Fruit fly (Drosophila melanogaster): ENCODE measurements around the gene CG10853.

CG10853 gene

DNA sequence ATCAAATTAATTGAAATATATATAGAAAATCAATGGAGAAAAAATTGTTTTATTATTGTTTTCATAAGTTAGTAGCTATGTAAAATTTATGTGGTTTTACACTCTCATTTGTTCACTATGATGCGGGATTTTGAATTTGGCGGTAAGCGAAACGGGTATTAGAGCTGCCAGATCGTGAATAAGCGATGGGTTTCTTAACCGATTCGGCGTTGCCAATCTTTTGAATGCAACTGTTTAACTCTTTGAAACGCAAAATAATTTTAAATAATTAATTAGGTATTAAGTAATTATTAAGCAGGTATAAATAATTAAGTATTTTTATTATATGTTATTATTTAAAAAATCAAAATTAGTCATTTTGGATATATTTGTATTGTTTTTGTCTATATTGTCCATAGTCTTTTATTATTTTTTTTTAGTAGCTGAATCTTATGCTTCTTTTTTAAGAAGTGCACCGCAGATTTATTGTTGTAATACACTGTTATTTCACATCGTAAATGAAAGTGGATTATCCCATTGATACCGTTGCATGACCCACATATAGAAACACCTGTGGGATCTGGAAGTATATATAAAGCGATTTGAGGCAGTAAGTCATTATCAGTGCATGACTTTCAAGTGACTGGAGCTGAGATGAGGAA, at the start of gene CG10853:
TSS of gene CG10853 (plus strand) at position 591 of the 641 bp plus-strand sequence.
- TF ChIP-seq CG8478 (optimal IDR thresholded peaks at IDR 0.05) (no peak), Dll (optimal IDR thresholded peaks at IDR 0.05) (no peak), EcR (GFP tag; optimal IDR thresholded peaks at IDR 0.05) (no peak), usp (GFP tag; optimal IDR thresholded peaks at IDR 0.05) (no peak), pan (optimal IDR thresholded peaks at IDR 0.05) (no peak), psq (optimal IDR thresholded peaks at IDR 0.05) (no peak)

DNA sequence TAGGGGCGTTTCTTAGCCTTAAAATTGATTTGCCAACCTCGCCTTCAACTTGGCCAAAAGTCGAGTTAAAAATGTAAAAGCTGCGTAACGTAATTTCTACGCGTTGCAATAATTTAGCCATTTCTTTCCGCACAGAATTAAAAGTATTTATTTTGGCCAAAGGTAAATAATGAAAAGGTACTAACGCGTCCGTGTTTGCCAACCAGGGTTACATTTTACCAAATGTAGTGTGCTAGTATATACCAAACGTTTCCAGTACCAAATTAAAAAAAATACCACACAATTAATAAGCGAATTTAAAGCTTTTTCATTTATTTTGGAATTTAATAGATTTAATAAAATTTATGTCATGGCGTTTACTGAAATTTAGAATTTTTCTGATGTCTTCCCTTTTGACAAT, 48.7 kb upstream of the CG10853 start, which contains the start of gene Ccz1:
TSS of gene Ccz1 (minus strand) at position 179 of the 400 bp plus-strand sequence.
- no peak for TF ChIP-seq usp (GFP tag; optimal IDR thresholded peaks at IDR 0.05)
- no peak for TF ChIP-seq Dll (optimal IDR thresholded peaks at IDR 0.05)
- no peak for TF ChIP-seq EcR (GFP tag; optimal IDR thresholded peaks at IDR 0.05)
- no peak for TF ChIP-seq pan (optimal IDR thresholded peaks at IDR 0.05)
- no peak for TF ChIP-seq psq (optimal IDR thresholded peaks at IDR 0.05)
- no peak for TF ChIP-seq CG8478 (optimal IDR thresholded peaks at IDR 0.05)

DNA sequence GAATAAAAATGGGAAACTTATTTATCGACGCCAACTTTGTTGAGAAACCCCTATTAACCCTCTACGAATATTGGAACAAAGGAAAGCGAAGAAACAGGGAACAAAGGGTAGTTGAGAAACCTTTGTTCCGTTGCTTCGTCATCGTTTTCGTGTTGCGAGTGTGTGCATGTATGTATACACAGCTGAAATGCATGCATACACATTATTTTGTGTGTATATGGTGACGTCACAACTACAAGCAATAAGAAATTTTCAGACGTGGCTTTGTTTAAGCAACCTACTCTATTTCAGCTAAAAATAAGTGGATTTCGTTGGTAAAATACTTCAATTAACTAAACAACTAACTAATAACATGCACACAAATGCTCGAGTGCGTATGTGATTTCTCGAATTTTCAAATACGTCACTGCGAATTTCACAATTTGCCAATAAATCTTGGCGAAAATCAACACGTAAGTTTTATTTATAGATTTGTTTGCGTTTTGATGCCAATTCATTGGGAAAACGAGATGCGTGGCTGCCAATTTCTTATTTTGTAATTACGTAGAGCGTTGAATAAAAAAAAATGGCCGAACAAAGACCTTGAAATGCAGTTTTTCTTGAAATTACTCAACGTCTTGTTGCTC, 45.7 kb upstream of the CG10853 start:
- TF ChIP-seq CG8478 (optimal IDR thresholded peaks at IDR 0.05) = no peak
- TF ChIP-seq EcR (GFP tag; optimal IDR thresholded peaks at IDR 0.05) = no peak
- no peak for TF ChIP-seq usp (GFP tag; optimal IDR thresholded peaks at IDR 0.05)
- TF ChIP-seq pan (optimal IDR thresholded peaks at IDR 0.05) = no peak
- no peak for TF ChIP-seq Dll (optimal IDR thresholded peaks at IDR 0.05)
- no peak for TF ChIP-seq psq (optimal IDR thresholded peaks at IDR 0.05)

DNA sequence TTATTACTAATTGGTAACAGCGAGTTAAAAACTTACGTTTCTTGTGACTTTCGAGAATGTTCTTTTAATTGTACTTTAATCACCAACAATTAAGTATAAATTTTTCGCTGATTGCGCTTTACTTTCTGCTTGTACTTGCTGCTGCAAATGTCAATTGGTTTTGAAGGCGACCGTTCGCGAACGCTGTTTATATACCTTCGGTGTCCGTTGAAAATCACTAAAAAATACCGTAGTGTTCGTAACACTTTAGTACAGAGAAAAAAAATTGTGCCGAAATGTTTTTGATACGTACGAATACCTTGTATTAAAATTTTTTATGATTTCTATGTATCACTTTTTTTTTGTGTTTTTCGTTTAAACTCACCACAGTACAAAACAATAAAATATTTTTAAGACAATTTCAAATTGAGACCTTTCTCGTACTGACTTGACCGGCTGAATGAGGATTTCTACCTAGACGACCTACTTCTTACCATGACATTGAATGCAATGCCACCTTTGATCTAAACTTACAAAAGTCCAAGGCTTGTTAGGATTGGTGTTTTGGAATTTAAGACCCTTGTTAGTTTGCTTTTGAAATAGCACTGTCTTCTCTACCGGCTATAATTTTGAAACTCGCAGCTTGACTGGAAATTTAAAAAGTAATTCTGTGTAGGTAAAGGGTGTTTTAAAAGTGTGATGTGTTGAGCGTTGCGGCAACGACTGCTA, 45.0 kb upstream of the CG10853 start, which contains the start of gene Ubi-p63E:
TSS of gene Ubi-p63E (minus strand) at position 694 of the 708 bp plus-strand sequence.
- TF ChIP-seq pan (optimal IDR thresholded peaks at IDR 0.05) (no peak), psq (optimal IDR thresholded peaks at IDR 0.05) (no peak), Dll (optimal IDR thresholded peaks at IDR 0.05) (no peak), CG8478 (optimal IDR thresholded peaks at IDR 0.05) (no peak), usp (GFP tag; optimal IDR thresholded peaks at IDR 0.05) (no peak), EcR (GFP tag; optimal IDR thresholded peaks at IDR 0.05) (no peak)

DNA sequence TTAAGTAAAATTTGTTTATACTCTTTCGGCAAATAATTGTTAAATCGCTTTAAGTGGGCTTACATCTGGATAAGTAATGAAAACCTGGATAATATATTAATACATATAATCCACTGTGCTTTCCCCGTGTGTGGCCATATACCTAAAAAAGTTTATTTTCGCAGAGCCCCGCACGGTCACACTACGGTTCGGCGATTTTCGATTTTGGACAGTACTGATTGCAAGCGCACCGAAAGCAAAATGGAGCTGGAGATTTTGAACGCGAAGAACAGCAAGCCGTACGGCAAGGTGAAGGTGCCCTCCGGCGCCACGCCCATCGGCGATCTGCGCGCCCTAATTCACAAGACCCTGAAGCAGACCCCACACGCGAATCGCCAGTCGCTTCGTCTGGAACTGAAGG, 44.4 kb upstream of the CG10853 start, which contains the start of gene Sc2:
TSS of gene Sc2 (plus strand) at position 192 of the 400 bp plus-strand sequence.
- no peak for TF ChIP-seq psq (optimal IDR thresholded peaks at IDR 0.05)
- no peak for TF ChIP-seq Dll (optimal IDR thresholded peaks at IDR 0.05)
- TF ChIP-seq EcR (GFP tag; optimal IDR thresholded peaks at IDR 0.05) = no peak
- TF ChIP-seq usp (GFP tag; optimal IDR thresholded peaks at IDR 0.05) = no peak
- TF ChIP-seq CG8478 (optimal IDR thresholded peaks at IDR 0.05) = no peak
- TF ChIP-seq pan (optimal IDR thresholded peaks at IDR 0.05) = no peak

DNA sequence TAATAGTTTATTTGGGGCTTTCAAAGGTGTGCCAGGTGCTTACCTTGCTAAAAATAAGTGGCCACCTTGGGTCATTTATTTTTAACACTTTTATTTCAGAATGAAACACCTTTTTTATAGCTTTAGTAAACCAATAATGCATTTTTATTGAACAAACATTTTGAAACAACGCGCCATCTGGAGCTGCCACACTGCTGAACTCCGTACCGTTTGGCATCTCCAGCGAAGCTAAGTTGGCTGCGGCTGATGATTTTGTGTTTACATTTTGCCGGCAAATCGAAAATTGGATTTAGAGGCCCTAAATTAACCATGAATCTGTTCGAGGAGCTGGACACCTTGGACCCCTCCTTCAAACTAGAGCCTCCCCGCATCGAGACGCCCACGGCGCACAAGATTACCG, 42.6 kb upstream of the CG10853 start, which contains the start of gene ida:
TSS of gene ida (plus strand) at position 234 of the 400 bp plus-strand sequence.
- TF ChIP-seq pan (optimal IDR thresholded peaks at IDR 0.05) (no peak), CG8478 (optimal IDR thresholded peaks at IDR 0.05) (no peak), usp (GFP tag; optimal IDR thresholded peaks at IDR 0.05) (no peak), psq (optimal IDR thresholded peaks at IDR 0.05) (no peak)

DNA sequence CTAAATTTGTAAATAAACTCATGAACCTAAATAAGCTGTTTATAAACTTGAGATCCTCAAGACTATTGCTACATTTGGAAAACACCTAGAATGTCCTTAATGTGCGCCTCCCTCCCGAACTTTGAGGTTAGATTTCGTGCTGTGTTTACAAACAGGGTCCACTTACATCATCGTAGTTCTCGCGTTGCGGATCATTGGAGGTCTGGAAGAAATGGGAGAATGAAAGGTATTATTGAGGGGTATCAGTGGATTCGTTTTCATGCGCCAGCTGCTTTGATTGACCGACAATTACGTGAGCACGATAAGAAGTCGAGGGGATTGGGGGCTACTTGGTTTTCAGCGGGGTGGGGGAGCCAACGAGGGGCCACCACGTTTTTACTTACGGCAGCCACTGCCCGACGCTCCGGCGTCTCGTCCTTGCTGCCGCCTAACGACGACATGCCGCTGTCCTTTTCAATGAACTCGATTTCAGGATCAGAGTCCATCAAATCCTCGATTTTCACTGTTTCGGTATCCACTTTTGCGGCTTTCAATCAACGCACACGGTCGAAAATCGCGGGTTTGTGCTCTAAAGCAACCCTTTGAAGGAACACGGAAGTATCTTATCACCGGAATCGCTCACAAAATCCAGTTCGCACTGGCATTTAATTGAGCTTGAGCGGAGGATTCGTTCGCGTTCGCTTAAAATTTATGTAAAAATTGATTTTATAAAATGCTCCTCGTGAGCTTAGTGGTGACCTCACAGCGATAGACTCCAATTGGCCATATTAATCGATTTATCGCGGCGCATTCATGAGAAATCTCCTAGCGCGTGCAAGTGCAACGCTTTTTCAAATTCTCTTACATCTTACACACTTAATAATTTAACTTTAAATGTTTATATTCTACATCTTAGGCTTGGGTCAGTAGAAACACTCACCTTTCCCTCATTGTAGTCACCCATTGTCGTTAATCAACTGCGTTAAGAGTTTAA, 38.6 kb upstream of the CG10853 start:
- TF ChIP-seq EcR (GFP tag; optimal IDR thresholded peaks at IDR 0.05) (peak in 1 of 2 experiments; percentile 25), usp (GFP tag; optimal IDR thresholded peaks at IDR 0.05) (no peak)

DNA sequence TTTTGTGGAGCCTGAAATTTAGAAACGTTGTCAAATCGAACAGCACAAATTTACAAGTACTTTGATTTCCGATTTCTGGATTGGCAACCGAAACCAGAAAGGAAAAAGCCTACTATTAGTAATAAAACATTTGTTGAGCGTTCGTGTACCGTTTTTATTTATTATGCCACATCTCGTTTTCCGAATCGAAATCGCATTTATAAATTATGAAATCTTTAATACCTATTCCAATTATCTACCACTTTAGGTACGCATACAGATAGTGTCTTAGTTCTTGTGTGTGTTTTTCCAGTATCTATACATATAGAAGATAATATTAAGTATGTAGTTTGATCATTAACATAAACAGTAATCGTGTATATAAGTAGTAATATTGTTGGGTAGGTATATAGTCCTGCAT, 37.9 kb upstream of the CG10853 start, which contains the start of gene mge:
TSS of gene mge (minus strand) at position 101 of the 400 bp plus-strand sequence.
- TF ChIP-seq Dll (optimal IDR thresholded peaks at IDR 0.05) = no peak

DNA sequence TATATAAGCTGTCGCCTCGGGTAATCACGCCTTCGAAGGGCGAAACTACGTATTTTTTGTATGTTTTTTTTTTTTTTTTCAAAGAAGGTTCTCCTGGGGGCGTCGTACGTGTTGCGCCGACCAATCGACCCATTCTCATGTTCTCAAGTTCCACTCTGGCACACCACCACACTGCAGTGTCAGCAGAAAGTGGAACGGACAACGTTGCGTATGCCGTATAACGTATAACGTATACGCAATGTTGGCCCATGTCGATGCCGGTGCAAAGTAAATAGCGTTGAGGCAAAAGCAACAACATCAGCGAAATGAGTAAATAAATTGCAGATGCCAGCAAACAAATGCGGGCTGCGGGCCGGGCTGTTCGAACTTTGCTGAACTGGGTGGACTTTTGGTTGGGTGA, 35.6 kb upstream of the CG10853 start:
- TF ChIP-seq usp (GFP tag; optimal IDR thresholded peaks at IDR 0.05) (no peak), EcR (GFP tag; optimal IDR thresholded peaks at IDR 0.05) (no peak), psq (optimal IDR thresholded peaks at IDR 0.05) (no peak), Dll (optimal IDR thresholded peaks at IDR 0.05) (no peak), CG8478 (optimal IDR thresholded peaks at IDR 0.05) (no peak)

DNA sequence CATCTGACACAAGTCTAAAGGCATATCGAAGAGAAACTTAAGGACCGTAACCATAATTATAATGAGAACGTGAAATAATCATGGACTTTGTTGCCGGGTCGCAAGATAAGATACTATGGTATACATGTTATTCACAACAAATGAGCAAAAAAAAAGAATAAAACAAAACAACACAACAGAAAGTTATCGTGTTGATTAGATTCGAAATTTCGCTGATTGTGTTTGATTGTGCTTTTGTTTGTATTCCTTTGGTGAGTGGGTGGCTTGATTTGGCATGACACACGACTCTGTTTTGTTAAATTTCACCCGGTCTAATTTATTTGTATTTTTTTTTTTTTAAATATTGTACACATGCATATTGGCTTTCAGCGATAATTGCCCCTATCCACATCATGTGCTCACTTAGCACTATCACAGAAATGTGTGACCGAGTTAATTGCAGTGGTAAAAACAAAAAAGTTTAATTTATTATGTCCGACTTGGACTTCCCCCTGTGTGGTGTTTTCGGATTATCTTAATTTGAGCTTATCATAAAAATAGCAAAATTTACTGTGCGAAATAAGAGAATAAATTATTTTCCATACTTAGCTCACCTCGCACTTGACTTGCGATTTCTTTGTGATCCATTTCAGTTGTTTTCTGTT, 23.9 kb upstream of the CG10853 start:
- TF ChIP-seq usp (GFP tag; optimal IDR thresholded peaks at IDR 0.05) (no peak), CG8478 (optimal IDR thresholded peaks at IDR 0.05) (no peak), EcR (GFP tag; optimal IDR thresholded peaks at IDR 0.05) (no peak), psq (optimal IDR thresholded peaks at IDR 0.05) (no peak), Dll (optimal IDR thresholded peaks at IDR 0.05) (no peak), pan (optimal IDR thresholded peaks at IDR 0.05) (no peak)

DNA sequence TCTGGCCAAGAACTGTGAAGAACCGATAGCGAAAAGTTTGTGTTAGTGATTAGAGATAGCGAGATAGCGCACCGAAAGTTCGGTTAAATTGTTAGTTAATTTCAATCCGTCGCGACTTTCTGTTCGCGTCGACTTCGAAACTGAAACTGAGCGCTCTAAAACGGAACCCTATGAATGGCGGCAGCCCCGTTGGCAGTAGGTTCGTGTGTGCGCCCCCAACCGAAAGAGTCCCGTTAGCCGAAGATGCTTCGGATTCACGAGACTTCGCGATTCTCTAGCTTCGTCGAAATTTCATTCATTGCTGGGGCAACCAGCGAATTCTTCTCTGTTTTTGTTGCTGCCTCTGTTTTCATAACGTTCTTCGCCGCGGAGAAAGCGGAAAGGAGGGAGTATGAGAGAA, 22.2 kb upstream of the CG10853 start:
- TF ChIP-seq usp (GFP tag; optimal IDR thresholded peaks at IDR 0.05) (no peak), psq (optimal IDR thresholded peaks at IDR 0.05) (no peak), pan (optimal IDR thresholded peaks at IDR 0.05) (no peak), Dll (optimal IDR thresholded peaks at IDR 0.05) (no peak), EcR (GFP tag; optimal IDR thresholded peaks at IDR 0.05) (no peak), CG8478 (optimal IDR thresholded peaks at IDR 0.05) (no peak)

Data from whole organism.